Worm (Caenorhabditis elegans): ENCODE results near the gene F58F12.2.

The F58F12.2 gene

DNA sequence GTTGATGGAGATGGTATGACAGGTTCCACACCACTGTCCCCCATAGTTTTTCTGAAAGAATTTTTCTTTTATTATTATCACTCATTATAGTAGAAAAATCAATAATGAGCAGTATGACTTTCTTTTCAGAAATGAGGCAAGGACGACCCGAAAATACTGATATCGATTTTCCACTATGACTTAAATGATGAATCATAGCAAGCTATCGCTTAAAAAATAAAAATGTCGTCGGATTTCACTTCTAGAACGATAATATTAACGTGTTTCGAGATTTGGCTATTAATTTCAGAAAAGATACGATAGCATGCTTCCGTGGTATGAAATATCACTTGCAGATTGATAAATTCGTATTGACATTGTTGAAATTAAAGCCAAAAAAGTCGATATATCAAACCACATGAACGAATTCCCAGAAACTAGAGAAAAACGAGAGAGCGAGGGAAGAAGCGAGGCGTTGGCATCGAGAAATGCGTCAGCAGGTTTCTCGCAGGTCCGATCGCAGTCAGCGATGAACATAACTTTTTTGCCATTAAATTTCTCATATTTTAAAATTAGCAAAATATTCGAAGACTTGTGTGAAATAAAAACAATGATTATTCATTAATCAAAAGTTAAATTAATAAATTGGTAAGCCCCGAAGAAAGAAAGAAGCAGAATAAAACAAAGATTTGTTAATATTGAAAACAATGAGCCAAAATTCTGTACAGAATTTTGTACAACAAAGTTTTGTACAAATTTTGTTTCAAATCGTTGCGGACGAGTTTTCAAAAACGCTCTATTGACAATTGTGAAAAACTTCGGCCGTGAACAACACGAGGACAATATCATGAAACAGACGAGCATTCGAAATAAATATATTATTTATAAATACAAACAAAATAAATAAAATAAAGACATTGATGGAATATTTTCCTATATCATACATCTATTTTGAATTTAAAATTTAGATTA lies 32.2 kb downstream of the F58F12.2 start, which contains the start of gene C32D5.11:
TSS of gene C32D5.11 (minus strand) at position 51 of the 951 bp plus-strand sequence.
- TF ChIP-seq hmbx-1 (tag; optimal IDR thresholded peaks at IDR 0.05) (no peak), scrt-1 (GFP tag; IDR thresholded peaks at IDR 0.05) (0 out of 2 replicates have a peak, but pooled peaks have one; percentile 11), ama-1 (optimal IDR thresholded peaks at IDR 0.05) (no peak), hmg-4 (GFP tag; optimal IDR thresholded peaks at IDR 0.05) (peak; percentile 28), ceh-36 (tag; optimal IDR thresholded peaks at IDR 0.05) (no peak), aly-1 (tag; optimal IDR thresholded peaks at IDR 0.05) (no peak), sea-1 (GFP tag; conservative IDR thresholded peaks at IDR 0.05) (no peak), F13C5.2 (tag; optimal IDR thresholded peaks at IDR 0.05) (no peak), flt-1 (GFP tag; IDR thresholded peaks at IDR 0.05) (no peak), pes-1 (GFP tag; IDR thresholded peaks at IDR 0.05) (no peak), tbx-37 (GFP tag; conservative IDR thresholded peaks at IDR 0.05) (no peak)

DNA sequence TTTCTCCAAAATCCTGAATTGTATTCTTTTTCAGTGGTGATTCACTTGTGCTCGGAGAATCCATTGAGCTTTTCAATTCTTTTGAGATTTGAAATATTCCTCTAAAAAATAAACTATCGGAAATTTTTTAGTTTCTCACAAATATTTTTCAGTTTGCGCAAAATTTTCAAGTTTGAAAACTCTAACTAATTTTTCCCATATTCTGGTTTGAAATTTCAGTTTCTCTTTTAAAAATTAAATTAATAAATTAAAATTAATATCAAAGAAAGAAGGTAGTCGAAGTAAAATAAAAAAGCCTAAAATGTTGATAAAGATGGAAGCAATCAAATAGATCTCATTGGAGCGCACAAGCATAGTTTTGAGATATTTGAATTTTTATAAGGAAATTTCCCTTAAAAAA lies 36.0 kb downstream of the F58F12.2 start, which contains the start of gene C32D5.10:
TSS of gene C32D5.10 (minus strand) at position 101 of the 400 bp plus-strand sequence.
- TF ChIP-seq ceh-36 (tag; optimal IDR thresholded peaks at IDR 0.05) = no peak
- TF ChIP-seq hnd-1 (tag; optimal IDR thresholded peaks at IDR 0.05) = no peak
- no peak for TF ChIP-seq scrt-1 (GFP tag; IDR thresholded peaks at IDR 0.05)
- no peak for TF ChIP-seq ama-1 (optimal IDR thresholded peaks at IDR 0.05)
- no peak for TF ChIP-seq tra-4 (tag; optimal IDR thresholded peaks at IDR 0.05)
- no peak for TF ChIP-seq hmbx-1 (tag; optimal IDR thresholded peaks at IDR 0.05)

DNA sequence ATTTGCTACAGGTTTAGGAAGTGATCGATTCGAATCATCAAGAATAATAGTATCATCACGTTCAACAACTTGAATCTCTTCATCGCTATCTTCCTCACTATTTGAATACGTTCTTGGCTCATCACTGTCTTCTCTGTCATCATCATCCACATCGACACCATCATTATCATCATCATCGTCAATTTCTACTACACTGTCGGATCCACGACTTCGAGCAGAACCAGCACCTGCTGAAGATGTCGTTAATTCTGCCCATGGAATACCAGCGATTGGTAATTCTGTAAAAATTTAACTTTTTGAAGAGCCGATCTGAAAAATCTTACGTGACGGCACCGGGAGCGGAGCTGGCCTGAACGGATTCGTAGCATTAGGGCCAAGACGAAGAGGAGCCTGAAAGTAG lies 37.9 kb downstream of the F58F12.2 start:
- TF ChIP-seq ceh-36 (tag; optimal IDR thresholded peaks at IDR 0.05) (no peak), aly-1 (tag; optimal IDR thresholded peaks at IDR 0.05) (no peak), hmbx-1 (tag; optimal IDR thresholded peaks at IDR 0.05) (no peak)

DNA sequence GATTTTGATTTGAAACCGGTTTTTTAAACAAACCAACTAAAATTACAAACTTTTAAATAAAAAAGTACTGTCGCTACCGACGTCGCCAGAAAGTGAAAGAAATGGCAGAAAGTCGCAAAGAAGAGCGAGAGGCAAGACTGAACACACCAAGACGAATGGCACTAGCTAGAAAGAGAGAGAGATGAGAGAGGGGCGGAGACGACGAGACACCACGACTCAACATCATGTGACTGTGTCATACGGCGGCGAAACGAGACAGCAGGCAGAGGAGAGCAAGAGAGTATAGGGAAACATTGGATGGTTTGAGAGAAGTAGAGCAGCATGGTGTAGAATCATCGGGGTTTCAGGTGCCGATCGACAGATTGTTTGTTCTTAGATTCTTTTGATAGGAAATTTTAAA lies 39.5 kb downstream of the F58F12.2 start:
- TF ChIP-seq tbx-37 (GFP tag; conservative IDR thresholded peaks at IDR 0.05) (no peak), hmg-4 (GFP tag; optimal IDR thresholded peaks at IDR 0.05) (peak; percentile 34), pes-1 (GFP tag; IDR thresholded peaks at IDR 0.05) (0 out of 2 replicates have a peak, but pooled peaks have one; percentile 8), tbx-11 (GFP tag; IDR thresholded peaks at IDR 0.05) (no peak), hnd-1 (tag; optimal IDR thresholded peaks at IDR 0.05) (peak; percentile 6), ceh-36 (tag; optimal IDR thresholded peaks at IDR 0.05) (peak; percentile 35), aly-1 (tag; optimal IDR thresholded peaks at IDR 0.05) (peak; percentile 9), flt-1 (GFP tag; IDR thresholded peaks at IDR 0.05) (0 out of 2 replicates have a peak, but pooled peaks have one; percentile 51)

DNA sequence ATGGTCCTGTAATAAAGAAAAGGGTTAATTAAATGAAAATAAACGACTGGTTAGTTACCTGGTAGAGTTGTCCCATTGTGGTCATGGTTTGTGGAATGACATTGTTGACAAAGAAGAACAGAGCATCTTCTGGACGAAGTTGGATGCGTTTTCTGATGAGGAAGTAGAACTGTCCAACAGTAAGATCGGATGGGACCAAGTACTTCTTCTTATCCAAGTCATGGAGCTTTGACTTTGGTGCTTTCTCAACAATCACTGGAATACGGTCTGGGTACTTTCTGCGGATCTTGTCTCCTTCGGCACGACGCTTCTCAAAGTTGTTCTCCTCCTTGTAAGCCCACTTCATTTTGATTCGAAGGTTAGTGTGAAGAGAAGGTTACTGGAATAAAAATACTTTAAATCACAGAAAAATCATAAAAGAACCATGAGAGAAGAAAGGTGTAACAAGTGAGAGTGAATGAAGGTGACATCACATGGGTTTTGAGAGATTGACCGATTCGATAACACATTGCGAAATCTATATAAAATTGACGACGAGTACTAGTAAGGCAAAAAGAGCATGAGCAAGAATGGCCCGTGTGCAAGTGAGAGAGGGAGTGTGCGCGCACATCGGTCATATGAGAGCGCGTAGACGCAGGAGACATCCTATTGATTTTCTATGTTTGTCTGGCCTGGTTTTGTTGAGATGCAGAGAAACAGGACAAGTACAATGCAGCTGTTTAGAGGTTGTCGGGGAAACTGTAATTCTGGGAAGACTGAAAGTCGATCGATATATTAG lies 40.3 kb downstream of the F58F12.2 start, which contains the start of gene lgg-1:
TSS of gene lgg-1 (minus strand) at position 379 of the 778 bp plus-strand sequence.
- TF ChIP-seq pes-1 (GFP tag; IDR thresholded peaks at IDR 0.05) (no peak; the same call in 1 of the 2 replicates), F13C5.2 (tag; optimal IDR thresholded peaks at IDR 0.05) (peak; percentile 20), ama-1 (optimal IDR thresholded peaks at IDR 0.05) (peak; percentile 23), sea-1 (GFP tag; conservative IDR thresholded peaks at IDR 0.05) (0 out of 2 replicates have a peak, but pooled peaks have one; percentile 48)

DNA sequence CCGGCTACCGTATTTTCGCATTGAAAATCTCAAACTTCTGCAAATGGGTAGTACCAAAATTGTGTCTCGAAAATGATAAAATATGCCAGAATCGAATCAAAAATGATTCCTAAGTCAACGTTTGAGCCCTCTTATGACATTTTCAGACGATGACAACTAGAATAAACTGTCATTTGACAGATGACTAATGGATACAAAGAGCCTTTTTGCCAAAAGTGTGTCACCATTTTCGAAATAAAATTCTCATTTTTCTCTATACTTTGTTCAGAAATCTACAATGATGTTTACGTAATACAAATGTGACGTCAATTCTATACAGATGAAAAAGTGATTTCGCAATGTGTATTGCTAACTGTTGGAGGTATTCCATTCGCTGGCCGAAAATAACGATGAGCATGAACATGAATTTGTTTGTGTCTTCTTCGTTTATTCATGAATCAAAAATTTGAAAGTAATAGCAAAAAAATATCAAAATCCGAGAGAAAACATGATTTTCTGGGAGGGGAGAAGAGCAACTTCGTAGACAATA lies 41.2 kb downstream of the F58F12.2 start:
- no peak for TF ChIP-seq flt-1 (GFP tag; IDR thresholded peaks at IDR 0.05)
- TF ChIP-seq hmbx-1 (tag; optimal IDR thresholded peaks at IDR 0.05) = peak; percentile 18
- no peak for TF ChIP-seq tbx-37 (GFP tag; conservative IDR thresholded peaks at IDR 0.05)
- no peak for TF ChIP-seq F13C5.2 (tag; optimal IDR thresholded peaks at IDR 0.05)
- TF ChIP-seq ceh-36 (tag; optimal IDR thresholded peaks at IDR 0.05) = peak; percentile 19
- TF ChIP-seq hmg-4 (GFP tag; optimal IDR thresholded peaks at IDR 0.05) = no peak
- TF ChIP-seq hnd-1 (tag; optimal IDR thresholded peaks at IDR 0.05) = no peak

DNA sequence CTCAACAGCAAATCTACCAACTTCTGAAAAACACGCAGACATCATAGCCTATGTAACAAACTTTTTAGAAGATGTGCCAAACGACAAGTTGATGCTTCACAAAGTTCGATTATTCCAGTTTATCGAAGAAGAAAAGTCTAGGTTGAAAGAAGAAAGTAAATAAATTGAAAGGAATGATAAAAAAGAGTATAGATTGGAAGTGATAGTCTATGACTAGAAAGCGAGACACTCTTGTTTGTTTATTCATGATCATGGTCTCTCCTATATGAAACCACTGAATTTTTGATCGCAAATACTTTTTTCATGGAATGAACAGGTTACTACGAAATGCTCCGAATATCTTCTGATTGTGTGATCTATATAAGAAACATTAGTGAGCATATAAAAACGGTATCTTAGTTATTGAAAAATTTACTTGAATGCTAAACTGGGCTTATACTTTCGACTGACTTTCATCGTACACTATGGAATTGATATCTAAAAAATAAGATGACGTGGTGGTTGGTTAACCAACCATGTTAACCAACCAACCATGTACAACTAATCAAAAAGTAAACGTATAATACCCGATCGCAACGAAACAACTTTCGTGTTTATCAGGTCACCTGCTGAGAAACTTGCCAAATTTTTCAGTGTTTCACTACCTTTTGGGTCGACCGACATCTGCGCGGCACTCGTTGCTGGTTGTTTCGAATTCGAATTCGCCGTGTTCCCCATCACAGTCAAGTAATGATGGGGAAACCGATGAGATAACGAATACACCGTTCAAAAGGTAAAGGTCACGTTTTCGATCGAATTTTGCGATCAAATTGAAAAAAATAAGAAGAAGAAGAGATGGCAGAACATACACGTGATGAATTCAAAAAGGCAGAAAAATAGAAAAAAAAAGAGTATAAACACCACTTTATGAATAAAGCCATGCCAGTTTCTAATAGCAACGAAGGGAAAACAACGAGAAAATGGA lies 42.4 kb downstream of the F58F12.2 start, which contains the start of gene C32D5.8:
TSS of gene C32D5.8 (minus strand) at position 770 of the 964 bp plus-strand sequence.
- TF ChIP-seq sea-1 (GFP tag; conservative IDR thresholded peaks at IDR 0.05) (no peak), ceh-36 (tag; optimal IDR thresholded peaks at IDR 0.05) (no peak), pes-1 (GFP tag; IDR thresholded peaks at IDR 0.05) (no peak), tbx-37 (GFP tag; conservative IDR thresholded peaks at IDR 0.05) (no peak), hmg-4 (GFP tag; optimal IDR thresholded peaks at IDR 0.05) (no peak)

DNA sequence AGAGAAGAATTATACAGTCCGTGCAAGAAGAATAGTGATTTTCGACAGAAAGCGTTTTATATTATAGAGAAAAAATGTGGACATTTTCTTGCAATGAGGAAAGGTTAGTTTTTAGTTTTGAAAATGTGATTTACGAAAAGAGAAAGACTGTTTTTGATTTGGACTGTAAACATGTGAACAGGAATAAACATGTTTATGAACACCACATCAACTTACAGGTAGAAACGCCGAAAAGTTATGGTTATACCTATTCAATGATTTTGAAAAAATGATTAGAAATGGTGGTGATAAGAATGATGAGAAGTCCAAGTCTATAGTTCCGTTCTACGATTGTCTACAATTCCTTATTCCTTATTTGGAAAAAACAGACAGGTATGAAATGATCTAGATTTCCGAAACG lies 43.3 kb downstream of the F58F12.2 start:
- TF ChIP-seq ets-7 (tag; optimal IDR thresholded peaks at IDR 0.05) (no peak), tbx-11 (GFP tag; IDR thresholded peaks at IDR 0.05) (no peak), tra-4 (tag; optimal IDR thresholded peaks at IDR 0.05) (no peak), aly-1 (tag; optimal IDR thresholded peaks at IDR 0.05) (no peak), hnd-1 (tag; optimal IDR thresholded peaks at IDR 0.05) (no peak), ama-1 (optimal IDR thresholded peaks at IDR 0.05) (no peak), ceh-36 (tag; optimal IDR thresholded peaks at IDR 0.05) (no peak), tbx-37 (GFP tag; conservative IDR thresholded peaks at IDR 0.05) (no peak), scrt-1 (GFP tag; IDR thresholded peaks at IDR 0.05) (no peak), hmbx-1 (tag; optimal IDR thresholded peaks at IDR 0.05) (no peak), B0310.2 (tag; optimal IDR thresholded peaks at IDR 0.05) (no peak), flt-1 (GFP tag; IDR thresholded peaks at IDR 0.05) (no peak)

Data from whole organism, early embryonic.